Worm (Caenorhabditis elegans) whole organism, L2 larva: Measurements from ENCODE around the gene tni-4.
"Not testable (repeated sequence)": the region's sequence is repeated elsewhere in the genome, so short reads cannot be mapped to it uniquely, and the experiment has no call there.

Experiments
- alr-1 ChIP-seq: fragments of 150-350 bp; optimal IDR thresholded peaks from 2 replicates; lab custom pipeline; 2014; ENCODE audit warnings: missing biosample characterization, missing genetic modification characterization
- crh-2 ChIP-seq: sonication (generic microtip); optimal IDR thresholded peaks from 2 replicates; lab custom pipeline; 2017; ENCODE audit warnings: missing biosample characterization, missing genetic modification characterization
- fos-1 ChIP-seq: fragments of 150-350 bp; optimal IDR thresholded peaks from 2 replicates; lab custom pipeline; 2014; ENCODE audit warnings: missing biosample characterization, missing genetic modification characterization
- gmeb-1 ChIP-seq: fragments of 150-350 bp; optimal IDR thresholded peaks from 2 replicates; lab custom pipeline; 2014; ENCODE audit warnings: missing biosample characterization, missing genetic modification characterization
- lin-39 ChIP-seq: fragments of 150-350 bp; optimal IDR thresholded peaks from 2 replicates; lab custom pipeline; 2014; ENCODE audit warnings: missing biosample characterization, missing genetic modification reagents, missing genetic modification characterization
- mdl-1 ChIP-seq, 2 experiments: fragments of 150-350 bp in 1 of 2; sonication (generic microtip) in 1 of 2; optimal IDR thresholded peaks; 2 replicates each; lab custom pipeline; 2017; ENCODE audit warnings: missing biosample characterization in 2 of 2, missing genetic modification characterization in 2 of 2
- nhr-11 ChIP-seq: fragments of 150-350 bp; optimal IDR thresholded peaks from 2 replicates; lab custom pipeline; 2014; ENCODE audit warnings: missing biosample characterization, missing genetic modification characterization
- nhr-77 ChIP-seq: fragments of 150-350 bp; optimal IDR thresholded peaks from 2 replicates; lab custom pipeline; 2014; ENCODE audit warnings: missing biosample characterization, missing genetic modification characterization
- peb-1 ChIP-seq: fragments of 150-350 bp; optimal IDR thresholded peaks from 2 replicates; lab custom pipeline; 2014; ENCODE audit warnings: missing biosample characterization, missing genetic modification characterization
- snpc-4 ChIP-seq: fragments of 150-350 bp; optimal IDR thresholded peaks from 2 replicates; lab custom pipeline; 2014; ENCODE audit warnings: missing biosample characterization, missing genetic modification characterization
- unc-55 ChIP-seq: fragments of 150-350 bp; sonication (generic microtip); optimal IDR thresholded peaks from 3 replicates; lab custom pipeline; 2014; ENCODE audit warnings: missing biosample characterization, missing genetic modification reagents, missing genetic modification characterization
- unc-62 ChIP-seq: fragments of 150-350 bp; optimal IDR thresholded peaks from 2 replicates; lab custom pipeline; 2014; ENCODE audit warnings: missing biosample characterization, missing genetic modification reagents, missing genetic modification characterization

DNA sequence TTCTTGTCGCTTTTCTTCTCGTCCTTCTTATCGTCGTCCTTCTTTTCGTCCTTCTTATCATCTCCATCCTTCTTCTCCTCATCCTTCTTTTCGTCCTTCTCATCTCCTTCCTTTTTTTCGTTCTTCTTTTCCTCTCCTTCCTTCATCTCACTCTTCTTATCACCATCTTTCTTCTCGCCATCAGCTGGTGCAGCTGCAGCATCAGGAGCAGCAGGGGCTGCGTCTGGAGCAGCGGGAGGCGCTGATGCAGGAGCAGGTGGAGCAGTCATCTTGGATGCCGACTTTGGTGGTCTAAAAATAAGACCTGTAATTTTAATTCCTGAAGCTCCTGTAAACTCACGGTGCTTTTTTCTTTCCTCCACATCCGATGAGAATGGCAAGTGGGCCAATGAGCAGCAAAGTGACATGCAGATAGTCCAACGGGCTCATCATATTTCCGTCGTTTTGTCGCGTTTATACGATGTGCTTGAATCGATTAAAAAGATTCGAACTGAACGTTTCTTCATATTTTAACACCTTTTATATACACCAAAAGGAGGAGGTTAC, 21.0 kb downstream of the tni-4 start, which contains the start of gene cylc-1:
- not testable (repeated sequence) for TF ChIP-seq fos-1; mdl-1 (tag; optimal IDR thresholded peaks at IDR 0.05; lab: Kevin White, UChicago); unc-62 (GFP tag; lab: Kevin White, UChicago); peb-1; alr-1; unc-55 (GFP tag; lab: Kevin White, UChicago); nhr-11; nhr-77; crh-2; snpc-4 (tag; lab: Kevin White, UChicago); gmeb-1 (tag; lab: Kevin White, UChicago); lin-39
